Worm (Caenorhabditis elegans) whole organism, L4 larva: ENCODE results near the gene F56C9.10.

ENCODE experiments used
- mep-1 ChIP-seq: fragments of 150-350 bp; sonication (generic microtip); optimal IDR thresholded peaks from 3 replicates; lab custom pipeline; 2014; ENCODE audit warnings: missing biosample characterization, missing genetic modification characterization
- nhr-102 ChIP-seq: sonication (generic microtip); optimal IDR thresholded peaks from 2 replicates; lab custom pipeline; 2016; ENCODE audit warnings: mild to moderate bottlenecking, missing genetic modification characterization, moderate library complexity, missing compliant biosample characterization
- unc-130 ChIP-seq: sonication (generic microtip); optimal IDR thresholded peaks from 2 replicates; lab custom pipeline; 2016; ENCODE audit warnings: missing genetic modification reagents, missing genetic modification characterization, missing compliant biosample characterization

- TF ChIP-seq unc-130 (GFP tag; lab: Kevin White, UChicago), result no peak
- peak; percentile 9 for TF ChIP-seq mep-1 (tag; lab: Kevin White, UChicago)
- no peak for TF ChIP-seq nhr-102 (tag; lab: Kevin White, UChicago)
Measured at ce11 chrIII:7374681-7375271, 39.7 kb upstream of the F56C9.10 start, which contains the start of gene mml-1.
